Fruit fly (Drosophila melanogaster): ENCODE data around the gene dnk.
A peak's percentile ranks its signal among the peaks of the same experiment; 100 is the strongest.

Gene dnk

DNA sequence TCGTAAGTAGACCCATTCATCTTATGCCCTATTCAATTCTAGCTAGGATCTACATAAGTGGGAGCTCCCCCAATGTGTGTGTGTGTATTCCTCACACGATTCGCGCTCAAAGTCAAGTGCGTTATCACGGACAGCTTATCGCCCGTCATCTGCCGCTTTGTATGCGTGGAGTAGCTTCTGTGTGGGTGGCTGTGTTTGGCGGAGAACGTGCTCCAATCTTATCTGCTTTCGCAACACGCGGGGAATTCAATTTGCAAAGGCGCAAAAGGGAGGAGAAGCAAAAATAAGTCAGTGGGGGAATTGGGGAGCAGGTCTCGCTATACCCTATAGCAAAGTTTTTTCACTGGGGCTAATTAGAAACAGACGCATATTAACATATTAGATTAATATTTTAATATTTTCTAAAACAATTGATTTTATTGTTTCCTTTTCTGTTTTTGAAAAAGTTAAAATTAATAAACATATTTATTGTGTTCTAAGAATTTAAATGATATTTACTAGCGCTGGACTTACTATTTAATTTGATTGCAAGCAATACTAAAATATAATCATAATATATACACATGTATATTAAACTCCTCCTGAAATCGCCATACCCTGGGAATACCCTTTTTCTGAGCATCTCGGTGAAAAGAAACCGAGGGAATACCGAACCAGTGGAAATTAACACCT, 4.5 kb downstream of the dnk start (continued):
- TF ChIP-seq Ssrp (tag; optimal IDR thresholded peaks at IDR 0.05): no peak
- no peak for TF ChIP-seq CG31365 (tag; optimal IDR thresholded peaks at IDR 0.05)
- TF ChIP-seq CkIIα-i1 (GFP tag; IDR thresholded peaks at IDR 0.05): no peak
- TF ChIP-seq her (GFP tag; optimal IDR thresholded peaks at IDR 0.05): no peak
- peak; percentile 76 for TF ChIP-seq Meics (GFP tag; optimal IDR thresholded peaks at IDR 0.05)
- no peak for TF ChIP-seq otp (GFP tag; IDR thresholded peaks at IDR 0.05)
- no peak for TF ChIP-seq br (optimal IDR thresholded peaks at IDR 0.05)
- no peak for TF ChIP-seq CG6813 (GFP tag; optimal IDR thresholded peaks at IDR 0.05)
- no peak for TF ChIP-seq CG6791 (GFP tag; IDR thresholded peaks at IDR 0.05; ENCODE audit: partially characterized antibody)
- no peak for TF ChIP-seq zfh1 (GFP tag; IDR thresholded peaks at IDR 0.05)
- TF ChIP-seq ash1 (GFP tag; optimal IDR thresholded peaks at IDR 0.05): no peak
- no peak for TF ChIP-seq dan (GFP tag; IDR thresholded peaks at IDR 0.05)
- no peak for TF ChIP-seq pita (GFP tag; optimal IDR thresholded peaks at IDR 0.05)
- no peak for TF ChIP-seq CG1832 (GFP tag; optimal IDR thresholded peaks at IDR 0.05)
- TF ChIP-seq eve (GFP tag; optimal IDR thresholded peaks at IDR 0.05): no peak
- no peak for TF ChIP-seq Dad (GFP tag; optimal IDR thresholded peaks at IDR 0.05)
- TF ChIP-seq danr (GFP tag; IDR thresholded peaks at IDR 0.05): no peak
- no peak for TF ChIP-seq gsb-n (tag; optimal IDR thresholded peaks at IDR 0.05)
- TF ChIP-seq H15 (GFP tag; IDR thresholded peaks at IDR 0.05): no peak
- TF ChIP-seq tx (GFP tag; optimal IDR thresholded peaks at IDR 0.05): no peak
- TF ChIP-seq CG18619 (GFP tag; optimal IDR thresholded peaks at IDR 0.05): peak; percentile 35
- no peak for TF ChIP-seq amos (GFP tag; IDR thresholded peaks at IDR 0.05; ENCODE audit: partially characterized antibody)
- no peak for TF ChIP-seq cad (GFP tag; optimal IDR thresholded peaks at IDR 0.05)
- TF ChIP-seq CG1529 (GFP tag; optimal IDR thresholded peaks at IDR 0.05): no peak
- TF ChIP-seq usp (GFP tag; optimal IDR thresholded peaks at IDR 0.05): no peak
- no peak for TF ChIP-seq sr (GFP tag; IDR thresholded peaks at IDR 0.05)
- TF ChIP-seq D (optimal IDR thresholded peaks at IDR 0.05): no peak
- TF ChIP-seq D (GFP tag; optimal IDR thresholded peaks at IDR 0.05): no peak
- TF ChIP-seq CG3847 (GFP tag; IDR thresholded peaks at IDR 0.05): 0 out of 2 replicates have a peak, but pooled peaks have one; percentile 27
- TF ChIP-seq Bdp1 (GFP tag; optimal IDR thresholded peaks at IDR 0.05): no peak
- TF ChIP-seq aop (GFP tag; IDR thresholded peaks at IDR 0.05): no peak
- no peak for TF ChIP-seq mld (GFP tag; IDR thresholded peaks at IDR 0.05; ENCODE audit: partially characterized antibody)
- no peak for TF ChIP-seq CG10959 (GFP tag; IDR thresholded peaks at IDR 0.05)
- no peak for TF ChIP-seq lola (GFP tag; optimal IDR thresholded peaks at IDR 0.05)
- TF ChIP-seq Adf1 (GFP tag; IDR thresholded peaks at IDR 0.05): peak; percentile 11; the same call in 1 of the 2 replicates
- TF ChIP-seq Dip2 (GFP tag; IDR thresholded peaks at IDR 0.05): no peak
- no peak for TF ChIP-seq H2.0 (GFP tag; IDR thresholded peaks at IDR 0.05)
- TF ChIP-seq Blimp-1 (GFP tag; optimal IDR thresholded peaks at IDR 0.05): peak; percentile 11
- TF ChIP-seq CG17829 (tag; optimal IDR thresholded peaks at IDR 0.05): no peak
- TF ChIP-seq CG7987 (GFP tag; optimal IDR thresholded peaks at IDR 0.05): no peak
- peak; percentile 26 for TF ChIP-seq Hr3 (GFP tag; optimal IDR thresholded peaks at IDR 0.05)
- TF ChIP-seq CG9727 (GFP tag; optimal IDR thresholded peaks at IDR 0.05): peak; percentile 63
- TF ChIP-seq CG10979 (tag; optimal IDR thresholded peaks at IDR 0.05): peak; percentile 13
- TF ChIP-seq CG16863 (GFP tag; optimal IDR thresholded peaks at IDR 0.05): no peak
- TF ChIP-seq CG34376 (GFP tag; optimal IDR thresholded peaks at IDR 0.05): peak; percentile 15
- TF ChIP-seq lab (GFP tag; optimal IDR thresholded peaks at IDR 0.05): peak; percentile 73
- no peak for TF ChIP-seq salm (tag; optimal IDR thresholded peaks at IDR 0.05)
- peak; percentile 52; the same call in 1 of the 2 replicates for TF ChIP-seq CG9932 (GFP tag; IDR thresholded peaks at IDR 0.05)
- TF ChIP-seq sima (GFP tag; optimal IDR thresholded peaks at IDR 0.05): no peak
- TF ChIP-seq CG2202 (tag; optimal IDR thresholded peaks at IDR 0.05): no peak
- peak; percentile 63; the same call in 1 of the 3 replicates for TF ChIP-seq Dbx (GFP tag; IDR thresholded peaks at IDR 0.05)

Measured in whole organism, embryonic.